Worm (Caenorhabditis elegans): ENCODE results near the gene Y53G8AM.8.

The Y53G8AM.8 gene

DNA sequence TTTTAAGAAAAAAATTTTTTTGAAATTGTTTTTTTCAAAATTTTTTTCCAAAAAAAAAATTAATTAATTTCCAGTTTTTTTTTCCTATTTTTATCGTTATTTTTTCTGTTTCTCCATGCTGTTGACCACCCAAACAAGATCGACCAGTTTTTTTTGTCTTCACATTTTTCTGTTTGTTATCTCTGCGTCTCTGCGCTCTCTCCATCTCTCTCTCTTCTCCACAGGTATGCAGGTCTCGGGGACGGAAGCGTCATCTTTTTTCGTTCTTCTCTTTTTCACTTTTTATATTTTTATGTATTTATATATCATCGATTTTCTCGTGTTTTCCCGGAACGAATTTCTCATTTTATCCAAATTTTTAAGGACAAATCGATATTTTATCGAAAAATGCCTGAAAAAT lies 30.4 kb upstream of the Y53G8AM.8 start (continued):
- TF ChIP-seq ces-1 (GFP tag; optimal IDR thresholded peaks at IDR 0.05) (no peak), nhr-47 (tag; optimal IDR thresholded peaks at IDR 0.05) (no peak), ceh-63 (GFP tag; optimal IDR thresholded peaks at IDR 0.05) (no peak), nhr-19 (GFP tag; conservative IDR thresholded peaks at IDR 0.05) (no peak), nhr-76 (tag; optimal IDR thresholded peaks at IDR 0.05) (no peak)

DNA sequence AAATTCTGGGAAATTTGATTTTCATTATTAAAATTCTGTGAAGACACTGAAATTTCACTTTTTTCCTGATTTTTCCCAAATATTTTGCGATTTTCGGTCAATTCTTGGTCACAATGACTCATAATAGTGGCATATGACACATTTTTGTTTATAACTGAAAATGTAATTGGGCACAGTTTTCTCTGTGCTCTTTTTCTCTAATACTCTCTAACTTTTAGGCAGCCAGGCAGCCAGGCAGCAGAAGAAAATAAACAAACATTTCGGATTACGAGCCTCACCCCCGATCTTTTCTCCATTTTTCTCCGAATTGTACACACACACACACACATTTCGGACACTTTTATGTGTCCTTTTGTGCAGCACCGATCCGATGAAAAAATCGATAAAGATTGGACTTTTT lies 28.9 kb upstream of the Y53G8AM.8 start:
- TF ChIP-seq nhr-11 (tag; optimal IDR thresholded peaks at IDR 0.05), result no peak
- TF ChIP-seq ama-1 (optimal IDR thresholded peaks at IDR 0.05), result no peak
- TF ChIP-seq fkh-4 (tag; optimal IDR thresholded peaks at IDR 0.05; ENCODE audit: borderline replicate concordance), result no peak
- TF ChIP-seq fos-1 (tag; optimal IDR thresholded peaks at IDR 0.05), result peak; percentile 0
- TF ChIP-seq sup-37 (GFP tag; optimal IDR thresholded peaks at IDR 0.05), result no peak
- peak; percentile 21 for TF ChIP-seq nhr-71 (tag; optimal IDR thresholded peaks at IDR 0.05)
- TF ChIP-seq ztf-4 (tag; optimal IDR thresholded peaks at IDR 0.05), result no peak
- peak; percentile 20 for TF ChIP-seq irx-1 (tag; optimal IDR thresholded peaks at IDR 0.05)
- no peak for TF ChIP-seq snpc-4 (tag; optimal IDR thresholded peaks at IDR 0.05)
- no peak for TF ChIP-seq nhr-12 (tag; optimal IDR thresholded peaks at IDR 0.05)
- TF ChIP-seq ceh-82 (tag; optimal IDR thresholded peaks at IDR 0.05), result peak in 1 of 3 experiments; percentile 9
- no peak for TF ChIP-seq rnt-1 (tag; optimal IDR thresholded peaks at IDR 0.05)
- TF ChIP-seq egl-27 (tag; optimal IDR thresholded peaks at IDR 0.05), result no peak
- no peak for TF ChIP-seq alr-1 (tag; optimal IDR thresholded peaks at IDR 0.05; ENCODE audit: borderline replicate concordance)
- no peak for TF ChIP-seq mdl-1 (tag; optimal IDR thresholded peaks at IDR 0.05)
- TF ChIP-seq zag-1 (tag; optimal IDR thresholded peaks at IDR 0.05), result no peak
- no peak for TF ChIP-seq skn-1 (tag; optimal IDR thresholded peaks at IDR 0.05)
- TF ChIP-seq lin-14 (GFP tag; optimal IDR thresholded peaks at IDR 0.05), result peak; percentile 51
- peak; percentile 7 for TF ChIP-seq nhr-77 (tag; optimal IDR thresholded peaks at IDR 0.05)
- no peak for TF ChIP-seq fkh-10 (GFP tag; optimal IDR thresholded peaks at IDR 0.05)

DNA sequence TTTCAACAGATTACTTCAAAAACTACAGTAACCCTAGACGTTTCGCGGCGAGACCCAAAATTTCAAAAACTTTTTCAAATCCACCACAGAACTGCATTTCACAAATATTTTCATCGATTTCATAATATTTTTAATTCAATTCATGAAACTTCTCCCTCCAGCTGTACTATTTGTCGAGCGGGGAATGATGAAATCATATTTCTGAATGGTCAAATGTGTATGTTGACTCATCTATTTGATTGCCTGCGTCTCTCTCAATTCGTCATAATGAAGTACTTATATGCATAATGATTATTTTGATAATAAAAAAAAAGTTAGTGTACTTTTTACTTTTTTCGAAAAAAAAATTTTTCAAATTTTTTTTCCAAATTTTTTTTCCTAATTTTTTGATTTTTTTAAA lies 27.8 kb upstream of the Y53G8AM.8 start:
- TF ChIP-seq skn-1 (tag; optimal IDR thresholded peaks at IDR 0.05), result peak; percentile 70
- TF ChIP-seq jun-1 (tag; optimal IDR thresholded peaks at IDR 0.05), result peak; percentile 62
- TF ChIP-seq hlh-4 (tag; optimal IDR thresholded peaks at IDR 0.05), result no peak

ce11 chrIII:3304554-3304953 lies 26.0 kb upstream of the Y53G8AM.8 start:
- TF ChIP-seq unc-86 (tag; optimal IDR thresholded peaks at IDR 0.05), result peak; percentile 37
- peak; percentile 61 for TF ChIP-seq dsc-1 (tag; optimal IDR thresholded peaks at IDR 0.05)
- no peak for TF ChIP-seq unc-62 (GFP tag; optimal IDR thresholded peaks at IDR 0.05)
- TF ChIP-seq lir-3 (tag; optimal IDR thresholded peaks at IDR 0.05; ENCODE audit: poor library complexity), result no peak
- TF ChIP-seq C04F5.9 (tag; optimal IDR thresholded peaks at IDR 0.05), result no peak
- no peak for TF ChIP-seq ceh-90 (tag; optimal IDR thresholded peaks at IDR 0.05)
- TF ChIP-seq mdl-1 (tag; optimal IDR thresholded peaks at IDR 0.05), result peak in 1 of 2 experiments; percentile 3
- peak; percentile 5 to 12 for TF ChIP-seq efl-1 (optimal IDR thresholded peaks at IDR 0.05)
- TF ChIP-seq efl-1 (GFP tag; optimal IDR thresholded peaks at IDR 0.05 in 1 of 2), result peak in 1 of 2 experiments; percentile 66
- peak; percentile 3 for TF ChIP-seq mep-1 (tag; optimal IDR thresholded peaks at IDR 0.05)
- no peak for TF ChIP-seq mab-9 (GFP tag; IDR thresholded peaks at IDR 0.05)
- TF ChIP-seq elt-3 (tag; optimal IDR thresholded peaks at IDR 0.05), result no peak
- TF ChIP-seq nhr-76 (tag; optimal IDR thresholded peaks at IDR 0.05), result no peak
- no peak for TF ChIP-seq alr-1 (tag; optimal IDR thresholded peaks at IDR 0.05; ENCODE audit: borderline replicate concordance)
- TF ChIP-seq lsy-2 (tag; optimal IDR thresholded peaks at IDR 0.05), result peak in 1 of 2 experiments; percentile 19
- TF ChIP-seq blmp-1 (tag; optimal IDR thresholded peaks at IDR 0.05), result no peak
- peak; percentile 70 for TF ChIP-seq lin-14 (GFP tag; optimal IDR thresholded peaks at IDR 0.05)
- peak in 1 of 3 experiments; percentile 42 for TF ChIP-seq ceh-82 (tag; optimal IDR thresholded peaks at IDR 0.05)
- TF ChIP-seq snu-23 (GFP tag; optimal IDR thresholded peaks at IDR 0.05), result peak; percentile 1
- no peak for TF ChIP-seq nhr-90 (tag; optimal IDR thresholded peaks at IDR 0.05; ENCODE audit: poor library complexity)
- peak; percentile 46 for TF ChIP-seq nhr-85 (tag)
- peak in 1 of 3 experiments; percentile 4 for TF ChIP-seq dpl-1 (GFP tag; optimal IDR thresholded peaks at IDR 0.05)
- no peak for TF ChIP-seq nhr-19 (GFP tag; conservative IDR thresholded peaks at IDR 0.05)
- TF ChIP-seq nhr-12 (tag; optimal IDR thresholded peaks at IDR 0.05), result no peak
- no peak for TF ChIP-seq fkh-8 (tag; optimal IDR thresholded peaks at IDR 0.05)

All from whole organism, L1 larva.